Fruit fly (Drosophila melanogaster) whole organism, adult: Measurements from ENCODE around the gene CG33282.
A peak's percentile ranks its signal among the peaks of the same experiment; 100 is the strongest.

Experiments used
- CG11617 ChIP-seq: fragments of 200-800 bp; sonication (Bioruptor generic); optimal IDR thresholded peaks from 2 replicates; lab custom pipeline; 2017; ENCODE audit warnings: mild to moderate bottlenecking, missing biosample characterization, missing genetic modification reagents, missing genetic modification characterization
- CG12768 ChIP-seq: fragments of 200-800 bp; sonication (Bioruptor generic); optimal IDR thresholded peaks from 2 replicates; lab custom pipeline; 2017; ENCODE audit warnings: missing biosample characterization, missing genetic modification characterization, mild to moderate bottlenecking, moderate library complexity, missing genetic modification reagents
- CG14711 ChIP-seq: fragments of 200-800 bp; sonication (Bioruptor generic); optimal IDR thresholded peaks from 2 replicates; lab custom pipeline; 2018; ENCODE audit warnings: missing biosample characterization, mild to moderate bottlenecking, missing genetic modification characterization, moderate library complexity
- CG1620 ChIP-seq: fragments of 200-800 bp; sonication (Bioruptor generic); optimal IDR thresholded peaks from 2 replicates; lab custom pipeline; 2016; ENCODE audit warnings: missing biosample characterization, missing genetic modification characterization
- CG33017 ChIP-seq: fragments of 200-800 bp; sonication (Bioruptor generic); optimal IDR thresholded peaks from 2 replicates; lab custom pipeline; 2018; ENCODE audit warnings: missing biosample characterization, mild to moderate bottlenecking, missing genetic modification characterization, moderate library complexity
- CG5204 ChIP-seq: fragments of 200-800 bp; sonication (Bioruptor generic); optimal IDR thresholded peaks from 2 replicates; lab custom pipeline; 2016; ENCODE audit warnings: missing biosample characterization, missing genetic modification characterization
- CG7045 ChIP-seq: fragments of 200-800 bp; sonication (Bioruptor generic); optimal IDR thresholded peaks from 2 replicates; lab custom pipeline; 2017; ENCODE audit warnings: missing biosample characterization, mild to moderate bottlenecking, missing genetic modification characterization
- CG7101 ChIP-seq: fragments of 200-800 bp; sonication (Bioruptor generic); optimal IDR thresholded peaks from 2 replicates; lab custom pipeline; 2018; ENCODE audit warnings: missing biosample characterization, mild to moderate bottlenecking, missing genetic modification characterization, moderate library complexity
- Clk ChIP-seq: fragments of 200-800 bp; sonication (Bioruptor generic); optimal IDR thresholded peaks from 2 replicates; lab custom pipeline; 2017; ENCODE audit warnings: missing biosample characterization, missing genetic modification characterization
- Crg-1 ChIP-seq: fragments of 200-800 bp; sonication (Bioruptor generic); optimal IDR thresholded peaks from 2 replicates; lab custom pipeline; 2016; ENCODE audit warnings: missing biosample characterization, missing genetic modification characterization
- Hr96 ChIP-seq: fragments of 200-800 bp; sonication (Bioruptor generic); optimal IDR thresholded peaks from 2 replicates; lab custom pipeline; 2016; ENCODE audit warnings: missing biosample characterization, missing genetic modification characterization
- Mnt ChIP-seq: fragments of 200-800 bp; sonication (Bioruptor generic); optimal IDR thresholded peaks from 2 replicates; lab custom pipeline; 2016; ENCODE audit warnings: missing biosample characterization, mild to moderate bottlenecking, missing genetic modification characterization
- bab1 ChIP-seq: fragments of 200-800 bp; sonication (Bioruptor generic); optimal IDR thresholded peaks from 3 replicates; lab custom pipeline; 2019; ENCODE audit warnings: missing biosample characterization, mild to moderate bottlenecking, missing genetic modification characterization, moderate library complexity
- cic ChIP-seq: fragments of 200-800 bp; sonication (Bioruptor generic); optimal IDR thresholded peaks from 2 replicates; lab custom pipeline; 2017; ENCODE audit warnings: missing biosample characterization, mild to moderate bottlenecking, missing genetic modification characterization, moderate library complexity
- cnc ChIP-seq, 2 experiments: fragments of >200 bp; optimal IDR thresholded peaks; 2 replicates each; lab custom pipeline; 2017
- kay ChIP-seq: fragments of 200-800 bp; sonication (Bioruptor generic); peaks from one replicate; lab custom pipeline; 2016; ENCODE audit warnings: missing biosample characterization, missing genetic modification characterization, borderline replicate concordance
- ovo ChIP-seq: fragments of 200-800 bp; sonication (Bioruptor generic); optimal IDR thresholded peaks from 2 replicates; lab custom pipeline; 2016; ENCODE audit warnings: missing biosample characterization, missing genetic modification characterization
- pad ChIP-seq: fragments of 200-800 bp; sonication (Bioruptor generic); optimal IDR thresholded peaks from 3 replicates; lab custom pipeline; 2017; ENCODE audit warnings: missing biosample characterization, missing genetic modification characterization, mild to moderate bottlenecking, moderate library complexity, missing genetic modification reagents
- tj ChIP-seq: fragments of 200-800 bp; sonication (Bioruptor generic); optimal IDR thresholded peaks from 3 replicates; lab custom pipeline; 2017; ENCODE audit warnings: missing biosample characterization, mild to moderate bottlenecking, missing genetic modification characterization, moderate library complexity
- toe ChIP-seq: fragments of 200-800 bp; sonication (Bioruptor generic); optimal IDR thresholded peaks from 2 replicates; lab custom pipeline; 2016; ENCODE audit warnings: missing biosample characterization, missing genetic modification characterization

CG33282 gene

DNA sequence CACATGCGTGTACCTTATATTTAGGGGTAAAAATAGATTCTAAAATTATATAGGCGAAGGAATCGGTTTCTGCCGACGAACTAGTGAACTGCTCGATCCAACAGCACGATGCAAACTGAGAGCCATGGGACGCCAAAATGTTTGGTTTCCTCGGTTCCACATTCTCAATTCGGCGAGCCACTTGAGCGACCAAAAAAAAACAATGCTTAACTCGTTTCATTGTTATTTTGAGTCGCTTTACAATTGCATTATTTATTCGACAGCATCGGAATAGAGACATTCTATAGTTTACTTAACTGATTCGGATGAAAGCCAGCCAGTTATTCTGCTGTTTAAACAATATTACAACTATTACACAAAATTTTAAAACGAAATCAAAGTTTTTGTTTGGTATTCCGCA is 47.9 kb downstream of the CG33282 start, which contains the start of gene CG15412:
Gene CG15412 (minus strand): TSS at position 101 of the 400 bp plus-strand sequence.
- TF ChIP-seq ovo (GFP tag; lab: Kevin White, UChicago) (no peak), pad (GFP tag; lab: Kevin White, UChicago) (no peak)

DNA sequence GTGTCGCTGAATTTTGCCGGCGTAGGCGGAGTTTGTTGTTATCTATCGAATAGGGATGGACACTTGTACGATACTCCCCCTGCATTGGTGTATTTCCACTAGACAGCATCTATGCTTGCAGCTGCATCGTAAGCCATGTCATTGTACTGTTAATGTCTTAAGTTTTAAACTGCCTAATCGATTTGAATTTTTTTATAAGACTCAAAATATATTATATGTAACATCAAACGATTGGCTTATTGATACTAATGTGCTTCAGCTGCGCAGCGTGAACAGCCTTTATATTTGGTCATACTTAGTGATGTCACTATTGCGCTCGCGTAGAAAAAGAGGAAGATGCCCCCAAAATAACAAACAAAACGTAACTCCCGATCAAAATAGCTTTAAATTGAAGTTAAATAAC is 49.0 kb downstream of the CG33282 start, which contains the start of the genes CG9662 and Ptpa:
Gene CG9662 (minus strand): TSS at position 54 of the 403 bp plus-strand sequence.
Gene Ptpa (plus strand): TSS at position 319 of the 403 bp plus-strand sequence.
- TF ChIP-seq kay (GFP tag; lab: Kevin White, UChicago) (peak; percentile 30), bab1 (peak; percentile 47), Crg-1 (no peak), CG7101 (peak; percentile 61), CG33017 (peak; percentile 21), CG5204 (GFP tag; lab: Kevin White, UChicago) (no peak), CG12768 (GFP tag; lab: Kevin White, UChicago) (no peak), Hr96 (peak; percentile 80), CG1620 (GFP tag; lab: Kevin White, UChicago) (peak; percentile 82), tj (GFP tag; lab: Kevin White, UChicago) (peak; percentile 73), cnc (optimal IDR thresholded peaks at IDR 0.05; lab: Kevin White, UChicago) (no peak), CG11617 (GFP tag; lab: Kevin White, UChicago) (peak; percentile 26), CG7045 (GFP tag; lab: Kevin White, UChicago) (peak; percentile 46), cic (no peak), Clk (peak; percentile 33), pad (GFP tag; lab: Kevin White, UChicago) (peak; percentile 36), toe (GFP tag; lab: Kevin White, UChicago) (peak; percentile 85), Mnt (GFP tag; lab: Kevin White, UChicago) (peak; percentile 15), CG14711 (peak; percentile 56), ovo (GFP tag; lab: Kevin White, UChicago) (no peak)
